Fruit fly (Drosophila melanogaster) whole organism, embryonic: ENCODE measurements around the gene toe.
A peak's percentile ranks its signal among the peaks of the same experiment; 100 is the strongest.

Source experiments
- CG10565 ChIP-seq: fragments of 200-800 bp; sonication (Bioruptor generic); optimal IDR thresholded peaks from 3 replicates; lab custom pipeline; 2016; ENCODE audit warnings: missing biosample characterization, mild to moderate bottlenecking, missing genetic modification characterization
- CG12104 ChIP-seq: fragments of 200-800 bp; sonication (Bioruptor generic); optimal IDR thresholded peaks from 3 replicates; lab custom pipeline; 2016; ENCODE audit warnings: missing biosample characterization, missing genetic modification characterization
- CG12299 ChIP-seq: fragments of 200-800 bp; sonication (Bioruptor generic); optimal IDR thresholded peaks from 2 replicates; lab custom pipeline; 2018; ENCODE audit warnings: missing biosample characterization, mild to moderate bottlenecking, missing genetic modification characterization
- CG17912 ChIP-seq: fragments of 200-800 bp; sonication (Bioruptor generic); optimal IDR thresholded peaks from 2 replicates; lab custom pipeline; 2018; ENCODE audit warnings: missing biosample characterization, mild to moderate bottlenecking, missing genetic modification characterization
- CG31441 ChIP-seq: fragments of 200-800 bp; sonication (Bioruptor generic); IDR thresholded peaks from 2 replicates; pipeline ENCODE4 v1.3.6; 2022; ENCODE audit warnings: missing biosample characterization, missing genetic modification characterization
- CG3281 ChIP-seq: fragments of 200-800 bp; sonication (Bioruptor generic); optimal IDR thresholded peaks from 3 replicates; lab custom pipeline; 2017; ENCODE audit warnings: missing biosample characterization, mild to moderate bottlenecking, missing genetic modification characterization
- CG4404 ChIP-seq: fragments of 200-800 bp; sonication (Bioruptor generic); IDR thresholded peaks from 2 replicates; pipeline ENCODE4 v1.3.6; 2022; ENCODE audit warnings: missing biosample characterization, missing genetic modification characterization
- CG5953 ChIP-seq: fragments of 200-800 bp; sonication (Bioruptor generic); IDR thresholded peaks from 2 replicates; pipeline ENCODE4 v1.3.6; 2022; ENCODE audit warnings: missing biosample characterization, missing genetic modification characterization
- CG6254 ChIP-seq: fragments of 200-800 bp; sonication (Bioruptor generic); optimal IDR thresholded peaks from 3 replicates; lab custom pipeline; 2017; ENCODE audit warnings: mild to moderate bottlenecking, missing biosample characterization, missing genetic modification reagents, missing genetic modification characterization
- dmrt11E ChIP-seq: fragments of 200-800 bp; sonication (Bioruptor generic); optimal IDR thresholded peaks from 3 replicates; lab custom pipeline; 2018; ENCODE audit warnings: missing biosample characterization, mild to moderate bottlenecking, missing genetic modification characterization, moderate library complexity
- hb ChIP-seq: fragments of 200-800 bp; sonication (Bioruptor generic); IDR thresholded peaks from 3 replicates; pipeline ENCODE4 v1.3.6; 2022; ENCODE audit warnings: missing biosample characterization, missing genetic modification characterization; ENCODE audit not compliant: partially characterized antibody
- lov ChIP-seq, 2 experiments: fragments of 200-800 bp in 1 of 2; fragments of >200 bp in 1 of 2; sonication (Bioruptor generic) in 1 of 2; IDR thresholded peaks in 1 of 2; optimal IDR thresholded peaks in 1 of 2; 2 replicates in 1 of 2; 3 replicates in 1 of 2; pipeline versions ENCODE4 v1.3.6 to Lab custom; 2017 to 2022; ENCODE audit warnings: missing biosample characterization in 1 of 2, missing genetic modification characterization in 1 of 2
- schlank ChIP-seq: fragments of 200-800 bp; sonication (Bioruptor generic); optimal IDR thresholded peaks from 2 replicates; lab custom pipeline; 2018; ENCODE audit warnings: missing biosample characterization, mild to moderate bottlenecking, missing genetic modification characterization
- sens-2 ChIP-seq: fragments of 200-800 bp; sonication (Bioruptor generic); IDR thresholded peaks from 2 replicates; pipeline ENCODE4 v1.3.6; 2022; ENCODE audit warnings: missing biosample characterization, missing genetic modification characterization

DNA sequence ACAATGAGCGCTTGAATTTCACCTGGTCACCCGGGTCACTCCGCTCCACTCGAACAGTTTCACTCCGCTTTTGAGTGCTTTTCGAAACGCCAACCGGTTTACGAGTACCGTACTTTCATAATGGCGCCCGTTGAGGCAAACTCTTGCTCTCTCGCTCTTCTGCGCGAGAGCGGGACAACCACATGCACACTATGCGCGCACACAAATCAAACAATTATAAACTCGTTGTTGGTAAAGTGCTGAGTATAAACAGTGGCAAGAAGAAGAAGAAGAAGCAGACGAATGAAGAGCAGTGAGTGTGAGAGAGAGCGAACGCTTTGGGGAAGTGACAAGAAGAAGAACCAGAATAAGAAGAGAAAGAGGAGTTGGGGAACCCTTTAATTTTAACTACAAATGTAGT, 35.5 kb upstream of the toe start, which contains the start of gene eyg:
- no peak for TF ChIP-seq sens-2
- no peak for TF ChIP-seq CG12299 (tag; lab: Kevin White, UChicago)
- no peak for TF ChIP-seq CG4404 (GFP tag; lab: Robert Waterston, UW)
- no peak for TF ChIP-seq CG6254 (GFP tag; lab: Kevin White, UChicago)
- no peak for TF ChIP-seq CG31441 (GFP tag; lab: Robert Waterston, UW)
- TF ChIP-seq schlank (tag; lab: Kevin White, UChicago), result peak; percentile 21
- no peak for TF ChIP-seq lov (optimal IDR thresholded peaks at IDR 0.05; lab: Kevin White, UChicago)
- no peak for TF ChIP-seq lov (GFP tag; IDR thresholded peaks at IDR 0.05; lab: Robert Waterston, UW)
- peak; percentile 19 for TF ChIP-seq dmrt11E
- no peak for TF ChIP-seq CG10565 (GFP tag; lab: Kevin White, UChicago)
- TF ChIP-seq hb (GFP tag; lab: Robert Waterston, UW), result no peak
- peak; percentile 77 for TF ChIP-seq CG17912 (GFP tag; lab: Kevin White, UChicago)
- TF ChIP-seq CG12104 (GFP tag; lab: Kevin White, UChicago), result no peak
- no peak for TF ChIP-seq CG3281
- TF ChIP-seq CG5953, result 0 out of 2 replicates have a peak, but pooled peaks have one; percentile 21
